Fruit fly (Drosophila melanogaster) whole organism, embryonic: ENCODE measurements around the gene Cp18.

Experiments
- Aef1 ChIP-seq: fragments of 200-800 bp; sonication (Bioruptor generic); IDR thresholded peaks from 3 replicates; pipeline ENCODE4 v1.3.6; 2022; ENCODE audit warnings: missing biosample characterization, missing genetic modification characterization
- Asciz ChIP-seq: fragments of 200-800 bp; sonication (Bioruptor generic); optimal IDR thresholded peaks from 2 replicates; lab custom pipeline; 2017; ENCODE audit warnings: missing biosample characterization, mild to moderate bottlenecking, missing genetic modification characterization, missing genetic modification reagents
- CG10366 ChIP-seq: fragments of 200-800 bp; sonication (Bioruptor generic); IDR thresholded peaks from 2 replicates; pipeline ENCODE4 v1.3.6; 2022; ENCODE audit warnings: missing biosample characterization, missing genetic modification characterization
- CG10979 ChIP-seq: fragments of 200-800 bp; sonication (Bioruptor generic); optimal IDR thresholded peaks from 2 replicates; lab custom pipeline; 2018; ENCODE audit warnings: missing biosample characterization, mild to moderate bottlenecking, missing genetic modification characterization, moderate library complexity
- CG11093 ChIP-seq: fragments of 200-800 bp; sonication (Bioruptor generic); IDR thresholded peaks from 3 replicates; pipeline ENCODE4 v1.3.6; 2022; ENCODE audit warnings: missing biosample characterization, missing genetic modification characterization
- CG11560 ChIP-seq: fragments of 200-800 bp; sonication (Bioruptor generic); IDR thresholded peaks from 3 replicates; pipeline ENCODE4 v1.3.6; 2022; ENCODE audit warnings: missing biosample characterization, missing genetic modification characterization
- CG12155 ChIP-seq: fragments of 200-800 bp; sonication (Bioruptor generic); optimal IDR thresholded peaks from 3 replicates; lab custom pipeline; 2016; ENCODE audit warnings: missing biosample characterization, missing genetic modification characterization
- CG13296 ChIP-seq: fragments of 200-800 bp; sonication (Bioruptor generic); optimal IDR thresholded peaks from 3 replicates; lab custom pipeline; 2018; ENCODE audit warnings: missing biosample characterization, mild to moderate bottlenecking, missing genetic modification characterization
- CG13624 ChIP-seq: fragments of 200-800 bp; sonication (Bioruptor generic); optimal IDR thresholded peaks from 2 replicates; lab custom pipeline; 2016; ENCODE audit warnings: missing biosample characterization, missing genetic modification characterization
- CG17802 ChIP-seq: fragments of 200-800 bp; sonication (Bioruptor generic); optimal IDR thresholded peaks from 2 replicates; lab custom pipeline; 2018; ENCODE audit warnings: missing biosample characterization, mild to moderate bottlenecking, missing genetic modification characterization, moderate library complexity
- CG2116 ChIP-seq: fragments of 200-800 bp; sonication (Bioruptor generic); optimal IDR thresholded peaks from 3 replicates; lab custom pipeline; 2018; ENCODE audit warnings: missing biosample characterization, mild to moderate bottlenecking, missing genetic modification characterization
- CG30020 ChIP-seq: fragments of 200-800 bp; optimal IDR thresholded peaks from 2 replicates; lab custom pipeline; 2019; ENCODE audit warnings: missing biosample characterization, mild to moderate bottlenecking, missing genetic modification characterization, moderate library complexity
- CG31388 ChIP-seq: fragments of 200-800 bp; sonication (Bioruptor generic); optimal IDR thresholded peaks from 2 replicates; lab custom pipeline; 2016; ENCODE audit warnings: missing biosample characterization, missing genetic modification characterization
- CG33557 ChIP-seq: fragments of 200-800 bp; sonication (Bioruptor generic); optimal IDR thresholded peaks from 2 replicates; lab custom pipeline; 2019; ENCODE audit warnings: missing biosample characterization, mild to moderate bottlenecking, missing genetic modification characterization, moderate library complexity
- CG7357 ChIP-seq: fragments of 200-800 bp; sonication (Bioruptor generic); IDR thresholded peaks from 3 replicates; pipeline ENCODE4 v1.3.6; 2022; ENCODE audit warnings: missing biosample characterization, missing genetic modification characterization
- CG7928 ChIP-seq: fragments of 200-800 bp; sonication (Bioruptor generic); optimal IDR thresholded peaks from 2 replicates; lab custom pipeline; 2017; ENCODE audit warnings: missing biosample characterization, mild to moderate bottlenecking, missing genetic modification characterization
- CG8281 ChIP-seq: fragments of 200-800 bp; sonication (Bioruptor generic); optimal IDR thresholded peaks from 2 replicates; lab custom pipeline; 2018; ENCODE audit warnings: missing biosample characterization, mild to moderate bottlenecking, missing genetic modification characterization, moderate library complexity
- CG8765 ChIP-seq: fragments of 200-800 bp; sonication (Bioruptor generic); IDR thresholded peaks from 2 replicates; pipeline ENCODE4 v1.3.6; 2022; ENCODE audit warnings: missing biosample characterization, missing genetic modification characterization
- CG9609 ChIP-seq: fragments of 200-800 bp; sonication (Bioruptor generic); optimal IDR thresholded peaks from 3 replicates; lab custom pipeline; 2016; ENCODE audit warnings: missing biosample characterization, missing genetic modification characterization
- CG9876 ChIP-seq: fragments of 200-800 bp; sonication (Bioruptor generic); optimal IDR thresholded peaks from 2 replicates; lab custom pipeline; 2016; ENCODE audit warnings: missing biosample characterization, missing genetic modification characterization
- Camta ChIP-seq: fragments of 200-800 bp; sonication (Bioruptor generic); optimal IDR thresholded peaks from 2 replicates; lab custom pipeline; 2016; ENCODE audit warnings: missing biosample characterization, missing genetic modification characterization
- Dad ChIP-seq: fragments of 200-800 bp; sonication (Bioruptor generic); optimal IDR thresholded peaks from 3 replicates; lab custom pipeline; 2016; ENCODE audit warnings: missing biosample characterization, missing genetic modification characterization
- Dbx ChIP-seq: fragments of 200-800 bp; sonication (Bioruptor generic); IDR thresholded peaks from 3 replicates; pipeline ENCODE4 v1.3.6; 2022; ENCODE audit warnings: missing biosample characterization, missing genetic modification characterization
- Dfd ChIP-seq, 2 experiments: fragments of >200 bp; optimal IDR thresholded peaks; 2 replicates each; lab custom pipeline; 2017; ENCODE audit warnings: missing biosample characterization in 2 of 2, missing genetic modification characterization in 2 of 2
- Doc3 ChIP-seq: fragments of 200-800 bp; sonication (Bioruptor generic); IDR thresholded peaks from 3 replicates; pipeline ENCODE4 v1.3.6; 2022; ENCODE audit warnings: missing biosample characterization, missing genetic modification characterization; ENCODE audit not compliant: partially characterized antibody
- Ets97D ChIP-seq: fragments of 200-800 bp; sonication (Bioruptor generic); optimal IDR thresholded peaks from 3 replicates; lab custom pipeline; 2016; ENCODE audit warnings: missing biosample characterization, missing genetic modification characterization
- Jarid2 ChIP-seq: fragments of 200-800 bp; sonication (Bioruptor generic); optimal IDR thresholded peaks from 3 replicates; lab custom pipeline; 2017; ENCODE audit warnings: mild to moderate bottlenecking, missing biosample characterization, missing genetic modification reagents, missing genetic modification characterization
- MTF-1 ChIP-seq: fragments of 200-800 bp; sonication (Bioruptor generic); optimal IDR thresholded peaks from 2 replicates; lab custom pipeline; 2018; ENCODE audit warnings: missing biosample characterization, mild to moderate bottlenecking, missing genetic modification characterization, borderline replicate concordance
- Mad ChIP-seq: fragments of 200-800 bp; sonication (Bioruptor generic); optimal IDR thresholded peaks from 2 replicates; lab custom pipeline; 2016; ENCODE audit warnings: missing biosample characterization, missing genetic modification characterization
- Mes4 ChIP-seq: fragments of 200-800 bp; sonication (Bioruptor generic); optimal IDR thresholded peaks from 2 replicates; lab custom pipeline; 2016; ENCODE audit warnings: missing biosample characterization, missing genetic modification characterization
- Neu2 ChIP-seq: fragments of 200-800 bp; sonication (Bioruptor generic); optimal IDR thresholded peaks from 3 replicates; lab custom pipeline; 2016; ENCODE audit warnings: missing biosample characterization, missing genetic modification characterization, borderline replicate concordance
- Nf-YB ChIP-seq: fragments of 200-800 bp; sonication (Bioruptor generic); optimal IDR thresholded peaks from 3 replicates; lab custom pipeline; 2019; ENCODE audit warnings: missing biosample characterization, mild to moderate bottlenecking, missing genetic modification characterization, moderate library complexity
- Oli ChIP-seq: fragments of 200-800 bp; sonication (Bioruptor generic); optimal IDR thresholded peaks from 2 replicates; lab custom pipeline; 2018; ENCODE audit warnings: missing biosample characterization, mild to moderate bottlenecking, missing genetic modification characterization, moderate library complexity
- bigmax ChIP-seq: fragments of 200-800 bp; sonication (Bioruptor generic); optimal IDR thresholded peaks from 2 replicates; lab custom pipeline; 2018; ENCODE audit warnings: missing biosample characterization, mild to moderate bottlenecking, missing genetic modification characterization
- cato ChIP-seq: fragments of 200-800 bp; sonication (Bioruptor generic); optimal IDR thresholded peaks from 2 replicates; lab custom pipeline; 2016; ENCODE audit warnings: missing biosample characterization, missing genetic modification characterization, borderline replicate concordance
- cg ChIP-seq: fragments of 200-800 bp; sonication (Bioruptor generic); optimal IDR thresholded peaks from 3 replicates; lab custom pipeline; 2019; ENCODE audit warnings: missing biosample characterization, mild to moderate bottlenecking, missing genetic modification characterization, moderate library complexity
- chm ChIP-seq: fragments of 200-800 bp; sonication (Bioruptor generic); IDR thresholded peaks from 2 replicates; pipeline ENCODE4 v1.3.6; 2022; ENCODE audit warnings: missing biosample characterization, missing genetic modification characterization
- ci ChIP-seq: fragments of 200-800 bp; sonication (Bioruptor generic); IDR thresholded peaks from 3 replicates; pipeline ENCODE4 v1.3.6; 2022; ENCODE audit warnings: missing biosample characterization, missing genetic modification characterization
- crc ChIP-seq: fragments of 200-800 bp; sonication (Bioruptor generic); optimal IDR thresholded peaks from 2 replicates; lab custom pipeline; 2016; ENCODE audit warnings: missing biosample characterization, missing genetic modification characterization
- danr ChIP-seq: fragments of 200-800 bp; sonication (Bioruptor generic); IDR thresholded peaks from 2 replicates; pipeline ENCODE4 v1.3.6; 2022; ENCODE audit warnings: missing biosample characterization, missing genetic modification characterization
- emc ChIP-seq: fragments of 200-800 bp; sonication (Bioruptor generic); optimal IDR thresholded peaks from 2 replicates; lab custom pipeline; 2016; ENCODE audit warnings: missing biosample characterization, missing genetic modification characterization
- gem ChIP-seq: fragments of 200-800 bp; sonication (Bioruptor generic); optimal IDR thresholded peaks from 2 replicates; lab custom pipeline; 2019; ENCODE audit warnings: missing biosample characterization, mild to moderate bottlenecking, missing genetic modification characterization, moderate library complexity
- gsb ChIP-seq: fragments of 200-800 bp; sonication (Bioruptor generic); IDR thresholded peaks from 2 replicates; pipeline ENCODE4 v1.3.6; 2022; ENCODE audit warnings: missing biosample characterization, missing genetic modification characterization
- lov ChIP-seq, 2 experiments: fragments of 200-800 bp in 1 of 2; fragments of >200 bp in 1 of 2; sonication (Bioruptor generic) in 1 of 2; IDR thresholded peaks in 1 of 2; optimal IDR thresholded peaks in 1 of 2; 2 replicates in 1 of 2; 3 replicates in 1 of 2; pipeline versions ENCODE4 v1.3.6 to Lab custom; 2017 to 2022; ENCODE audit warnings: missing biosample characterization in 1 of 2, missing genetic modification characterization in 1 of 2
- org-1 ChIP-seq: fragments of 200-800 bp; sonication (Bioruptor generic); optimal IDR thresholded peaks from 2 replicates; lab custom pipeline; 2017; ENCODE audit warnings: missing biosample characterization, missing genetic modification characterization
- sc ChIP-seq, 3 experiments: fragments of >200 bp in 2 of 3; fragments of 200-800 bp in 1 of 3; sonication (Bioruptor generic) in 1 of 3; optimal IDR thresholded peaks; 2 replicates in 2 of 3; 3 replicates in 1 of 3; lab custom pipeline; 2017; ENCODE audit warnings: mild to moderate bottlenecking in 1 of 3, missing biosample characterization in 1 of 3, missing genetic modification characterization in 1 of 3, missing genetic modification reagents in 1 of 3
- seq ChIP-seq: fragments of 200-800 bp; sonication (Bioruptor generic); IDR thresholded peaks from 2 replicates; pipeline ENCODE4 v1.3.6; 2022; ENCODE audit warnings: missing biosample characterization, missing genetic modification characterization
- slbo ChIP-seq: fragments of 200-800 bp; sonication (Bioruptor generic); IDR thresholded peaks from 2 replicates; pipeline ENCODE4 v1.3.6; 2022; ENCODE audit warnings: missing biosample characterization, missing genetic modification characterization
- stwl ChIP-seq: fragments of 200-800 bp; sonication (Bioruptor generic); optimal IDR thresholded peaks from 3 replicates; lab custom pipeline; 2018; ENCODE audit warnings: missing biosample characterization, mild to moderate bottlenecking, missing genetic modification characterization, moderate library complexity
- ttk ChIP-seq: fragments of 200-800 bp; sonication (Bioruptor generic); IDR thresholded peaks from 2 replicates; pipeline ENCODE4 v2.1.2; 2022; ENCODE audit warnings: missing biosample characterization, missing genetic modification characterization
- tx ChIP-seq: fragments of 200-800 bp; sonication (Bioruptor generic); optimal IDR thresholded peaks from 2 replicates; lab custom pipeline; 2016; ENCODE audit warnings: missing biosample characterization, missing genetic modification characterization

Cp18 gene

dm6 chr3L:8751262-8751661 is 24.7 kb downstream of the Cp18 start (continued):
- TF ChIP-seq org-1 (GFP tag; lab: Kevin White, UChicago) (peak; percentile 44), CG13296 (GFP tag; lab: Kevin White, UChicago) (no peak), Aef1 (GFP tag; lab: Robert Waterston, UW) (no peak), Asciz (GFP tag; lab: Kevin White, UChicago) (peak; percentile 75), danr (GFP tag; lab: Robert Waterston, UW) (no peak), stwl (no peak), CG10366 (GFP tag; lab: Robert Waterston, UW) (peak; percentile 67), CG9876 (no peak), tx (GFP tag; lab: Kevin White, UChicago) (no peak), Doc3 (GFP tag; lab: Robert Waterston, UW) (no peak), CG7928 (GFP tag; lab: Kevin White, UChicago) (no peak), chm (GFP tag; lab: Robert Waterston, UW) (no peak), Ets97D (GFP tag; lab: Kevin White, UChicago) (no peak), Oli (tag; lab: Kevin White, UChicago) (peak; percentile 69), Mad (GFP tag; lab: Kevin White, UChicago) (peak; percentile 2), Neu2 (GFP tag; lab: Kevin White, UChicago) (no peak), crc (GFP tag; lab: Kevin White, UChicago) (no peak), Camta (peak; percentile 12), CG31388 (no peak), CG13624 (GFP tag; lab: Kevin White, UChicago) (peak; percentile 8), MTF-1 (GFP tag; lab: Kevin White, UChicago) (no peak), sc (optimal IDR thresholded peaks at IDR 0.05; lab: Kevin White, UChicago) (no peak), sc (GFP tag; optimal IDR thresholded peaks at IDR 0.05; lab: Kevin White, UChicago) (peak; percentile 36), CG7357 (GFP tag; lab: Robert Waterston, UW) (no peak), CG8281 (peak; percentile 4), ttk (GFP tag; lab: Robert Waterston, UW) (peak; percentile 70), lov (optimal IDR thresholded peaks at IDR 0.05; lab: Kevin White, UChicago) (no peak), lov (GFP tag; IDR thresholded peaks at IDR 0.05; lab: Robert Waterston, UW) (no peak), seq (GFP tag; lab: Robert Waterston, UW) (no peak), cg (GFP tag; lab: Kevin White, UChicago) (no peak), slbo (peak; percentile 28; the same call in 1 of the 2 replicates), Dad (no peak), CG33557 (GFP tag; lab: Kevin White, UChicago) (no peak), emc (GFP tag; lab: Kevin White, UChicago) (no peak), Mes4 (GFP tag; lab: Kevin White, UChicago) (no peak), Dbx (GFP tag; lab: Robert Waterston, UW) (no peak), Dfd (GFP tag; optimal IDR thresholded peaks at IDR 0.05; lab: Kevin White, UChicago) (no peak), CG17802 (tag; lab: Kevin White, UChicago) (no peak), CG8765 (GFP tag; lab: Robert Waterston, UW) (no peak), Jarid2 (GFP tag; lab: Kevin White, UChicago) (no peak), CG11093 (GFP tag; lab: Robert Waterston, UW) (peak; percentile 67; the same call in 2 of the 3 replicates), CG11560 (tag; lab: Robert Waterston, UW) (0 out of 3 replicates have a peak, but pooled peaks have one; percentile 50), CG2116 (no peak), cato (GFP tag; lab: Kevin White, UChicago) (peak; percentile 27), Nf-YB (no peak), CG9609 (no peak), gsb (GFP tag; lab: Robert Waterston, UW) (no peak), ci (GFP tag; lab: Robert Waterston, UW) (peak; percentile 83), gem (tag; lab: Kevin White, UChicago) (peak; percentile 73), CG30020 (no peak), CG12155 (GFP tag; lab: Kevin White, UChicago) (no peak), CG10979 (tag; lab: Kevin White, UChicago) (peak; percentile 64), bigmax (GFP tag; lab: Kevin White, UChicago) (no peak)
